Worm (Caenorhabditis elegans) whole organism, L1 larva: ENCODE data around the gene T06D4.2.

Source experiments
- C04F5.9 ChIP-seq: sonication (generic microtip); optimal IDR thresholded peaks from 2 replicates; lab custom pipeline; 2016; ENCODE audit warnings: missing genetic modification characterization, missing compliant biosample characterization
- ama-1 ChIP-seq: fragments of 150-350 bp; optimal IDR thresholded peaks from 2 replicates; lab custom pipeline; 2014
- ceh-82 ChIP-seq, 3 experiments: fragments of 150-350 bp in 1 of 3; sonication (generic microtip) in 2 of 3; optimal IDR thresholded peaks; 2 replicates each; lab custom pipeline; 2014 to 2017; ENCODE audit warnings: missing biosample characterization in 3 of 3, missing genetic modification characterization in 3 of 3
- ceh-88 ChIP-seq: fragments of 200-800 bp; sonication (Bioruptor generic); IDR thresholded peaks from 2 replicates; pipeline ENCODE4 v1.3.6; 2022; ENCODE audit warnings: missing genetic modification characterization, missing compliant biosample characterization
- dpl-1 ChIP-seq, 3 experiments: fragments of 150-350 bp in 2 of 3; sonication (generic microtip) in 1 of 3; optimal IDR thresholded peaks; 2 replicates each; lab custom pipeline; 2014 to 2017; ENCODE audit warnings: missing biosample characterization in 3 of 3, missing genetic modification characterization in 3 of 3, missing genetic modification reagents in 3 of 3
- dsc-1 ChIP-seq: sonication (generic microtip); optimal IDR thresholded peaks from 2 replicates; lab custom pipeline; 2016; ENCODE audit warnings: mild to moderate bottlenecking, missing genetic modification characterization, missing compliant biosample characterization
- egl-13 ChIP-seq: sonication (generic microtip); optimal IDR thresholded peaks from 2 replicates; lab custom pipeline; 2016; ENCODE audit warnings: missing genotype, missing genetic modification reagents, missing genetic modification characterization, missing compliant biosample characterization
- elt-3 ChIP-seq, 6 experiments: fragments of 150-350 bp in 1 of 6; sonication (generic microtip); optimal IDR thresholded peaks; 2 replicates each; lab custom pipeline; 2017 to 2018; ENCODE audit warnings: missing biosample characterization in 6 of 6, missing genetic modification characterization in 6 of 6, inconsistent platforms in 1 of 6
- ets-5 ChIP-seq: fragments of 200-800 bp; sonication (Bioruptor generic); IDR thresholded peaks from 2 replicates; pipeline ENCODE4 v1.3.6; 2022; ENCODE audit warnings: missing genetic modification characterization, missing compliant biosample characterization
- fkh-10 ChIP-seq: sonication (generic microtip); optimal IDR thresholded peaks from 2 replicates; lab custom pipeline; 2017; ENCODE audit warnings: missing biosample characterization, missing genetic modification reagents, missing genetic modification characterization
- fkh-4 ChIP-seq: sonication (generic microtip); optimal IDR thresholded peaks from 2 replicates; lab custom pipeline; 2016; ENCODE audit warnings: missing compliant biosample characterization, missing genetic modification characterization, borderline replicate concordance
- fkh-8 ChIP-seq: sonication (generic microtip); optimal IDR thresholded peaks from 2 replicates; lab custom pipeline; 2016; ENCODE audit warnings: mild to moderate bottlenecking, missing genetic modification characterization, missing compliant biosample characterization
- hlh-4 ChIP-seq: sonication (generic microtip); optimal IDR thresholded peaks from 2 replicates; lab custom pipeline; 2016; ENCODE audit warnings: mild to moderate bottlenecking, missing genetic modification characterization, missing compliant biosample characterization
- hpl-2 ChIP-seq: fragments of 150-350 bp; optimal IDR thresholded peaks from 2 replicates; lab custom pipeline; 2014; ENCODE audit warnings: missing biosample characterization, missing genetic modification reagents, missing genetic modification characterization
- isw-1 ChIP-seq: fragments of 200-800 bp; sonication (Bioruptor generic); IDR thresholded peaks from 2 replicates; pipeline ENCODE4 v1.3.6; 2022; ENCODE audit warnings: missing genetic modification characterization, missing compliant biosample characterization
- lin-13 ChIP-seq: fragments of 150-350 bp; optimal IDR thresholded peaks from 2 replicates; lab custom pipeline; 2014; ENCODE audit warnings: missing biosample characterization, missing genetic modification reagents, missing genetic modification characterization
- lin-14 ChIP-seq: fragments of 200-800 bp; sonication (Bioruptor generic); optimal IDR thresholded peaks from 2 replicates; lab custom pipeline; 2018; ENCODE audit warnings: mild to moderate bottlenecking, missing genetic modification characterization, moderate library complexity, missing compliant biosample characterization
- lin-15B ChIP-seq: fragments of 150-350 bp; sonication (generic microtip); optimal IDR thresholded peaks from 3 replicates; lab custom pipeline; 2014; ENCODE audit warnings: missing biosample characterization, missing genetic modification characterization
- lin-35 ChIP-seq, 2 experiments: fragments of 150-350 bp; optimal IDR thresholded peaks; 2 replicates each; lab custom pipeline; 2014; ENCODE audit warnings: missing biosample characterization in 2 of 2, missing genetic modification characterization in 2 of 2, missing genetic modification reagents in 2 of 2
- lin-39 ChIP-seq: fragments of 150-350 bp; optimal IDR thresholded peaks from 2 replicates; lab custom pipeline; 2014; ENCODE audit warnings: missing biosample characterization, missing genetic modification reagents, missing genetic modification characterization
- mab-9 ChIP-seq: fragments of 200-800 bp; sonication (Bioruptor generic); IDR thresholded peaks from 2 replicates; pipeline ENCODE4 v1.3.6; 2022; ENCODE audit warnings: missing genetic modification reagents, missing genetic modification characterization, missing compliant biosample characterization
- mdl-1 ChIP-seq, 2 experiments: fragments of 150-350 bp; optimal IDR thresholded peaks; 2 replicates each; lab custom pipeline; 2014 to 2017; ENCODE audit warnings: missing biosample characterization in 2 of 2, missing genetic modification characterization in 2 of 2, inconsistent platforms in 1 of 2
- mef-2 ChIP-seq: fragments of 150-350 bp; optimal IDR thresholded peaks from 2 replicates; lab custom pipeline; 2014; ENCODE audit warnings: missing biosample characterization, missing genetic modification characterization
- mep-1 ChIP-seq: fragments of 150-350 bp; optimal IDR thresholded peaks from 2 replicates; lab custom pipeline; 2014; ENCODE audit warnings: missing biosample characterization, missing genetic modification characterization
- nhr-12 ChIP-seq: sonication (generic microtip); optimal IDR thresholded peaks from 2 replicates; lab custom pipeline; 2017; ENCODE audit warnings: missing biosample characterization, missing genetic modification characterization
- nhr-20 ChIP-seq: sonication (generic microtip); optimal IDR thresholded peaks from 2 replicates; lab custom pipeline; 2016; ENCODE audit warnings: mild to moderate bottlenecking, missing genetic modification characterization, missing compliant biosample characterization
- nhr-237 ChIP-seq: fragments of 150-350 bp; optimal IDR thresholded peaks from 2 replicates; lab custom pipeline; 2014; ENCODE audit warnings: missing biosample characterization, missing genetic modification characterization
- nhr-28 ChIP-seq: fragments of 150-350 bp; optimal IDR thresholded peaks from 2 replicates; lab custom pipeline; 2014; ENCODE audit warnings: missing biosample characterization, missing genetic modification characterization
- nhr-47 ChIP-seq: sonication (generic microtip); optimal IDR thresholded peaks from 2 replicates; lab custom pipeline; 2016; ENCODE audit warnings: mild to moderate bottlenecking, missing genetic modification characterization, moderate library complexity, missing compliant biosample characterization
- nhr-71 ChIP-seq: sonication (generic microtip); optimal IDR thresholded peaks from 2 replicates; lab custom pipeline; 2016; ENCODE audit warnings: mild to moderate bottlenecking, missing genetic modification characterization, moderate library complexity, missing compliant biosample characterization
- nhr-77 ChIP-seq: fragments of 150-350 bp; optimal IDR thresholded peaks from 2 replicates; lab custom pipeline; 2014; ENCODE audit warnings: missing biosample characterization, missing genetic modification characterization
- pag-3 ChIP-seq: sonication (generic microtip); optimal IDR thresholded peaks from 2 replicates; lab custom pipeline; 2017; ENCODE audit warnings: missing genetic modification characterization, mild to moderate bottlenecking, missing compliant biosample characterization, antibody characterized with exemption, borderline replicate concordance; ENCODE audit not compliant: insufficient read depth
- pax-3 ChIP-seq: fragments of 200-800 bp; sonication (Bioruptor generic); optimal IDR thresholded peaks from 2 replicates; lab custom pipeline; 2018; ENCODE audit warnings: mild to moderate bottlenecking, missing genetic modification characterization, moderate library complexity, missing compliant biosample characterization
- pqm-1 ChIP-seq: sonication (generic microtip); optimal IDR thresholded peaks from 3 replicates; lab custom pipeline; 2017; ENCODE audit warnings: missing biosample characterization, missing genetic modification characterization
- skn-1 ChIP-seq: fragments of 150-350 bp; optimal IDR thresholded peaks from 2 replicates; lab custom pipeline; 2014; ENCODE audit warnings: missing biosample characterization, missing genetic modification characterization
- snpc-4 ChIP-seq: fragments of 150-350 bp; optimal IDR thresholded peaks from 2 replicates; lab custom pipeline; 2014; ENCODE audit warnings: missing biosample characterization, missing genetic modification characterization
- snu-23 ChIP-seq: sonication (generic microtip); optimal IDR thresholded peaks from 2 replicates; lab custom pipeline; 2016; ENCODE audit warnings: missing genetic modification characterization, missing compliant biosample characterization
- sptf-1 ChIP-seq: fragments of 150-350 bp; optimal IDR thresholded peaks from 2 replicates; lab custom pipeline; 2014; ENCODE audit warnings: missing biosample characterization, missing genetic modification characterization
- sup-37 ChIP-seq: fragments of 200-800 bp; sonication (Bioruptor generic); optimal IDR thresholded peaks from 2 replicates; lab custom pipeline; 2018; ENCODE audit warnings: mild to moderate bottlenecking, missing genetic modification characterization, missing compliant biosample characterization
- swsn-7 ChIP-seq: sonication (generic microtip); optimal IDR thresholded peaks from 2 replicates; lab custom pipeline; 2016; ENCODE audit warnings: missing genetic modification characterization, missing compliant biosample characterization
- tlp-1 ChIP-seq: fragments of 150-350 bp; optimal IDR thresholded peaks from 2 replicates; lab custom pipeline; 2014; ENCODE audit warnings: missing biosample characterization, missing genetic modification characterization
- unc-130 ChIP-seq: fragments of 150-350 bp; optimal IDR thresholded peaks from 2 replicates; lab custom pipeline; 2017; ENCODE audit warnings: missing biosample characterization, missing genetic modification characterization, inconsistent platforms
- unc-86 ChIP-seq: sonication (generic microtip); optimal IDR thresholded peaks from 2 replicates; lab custom pipeline; 2016; ENCODE audit warnings: missing genetic modification characterization, missing compliant biosample characterization
- zip-4 ChIP-seq: fragments of 200-800 bp; sonication (Bioruptor generic); optimal IDR thresholded peaks from 2 replicates; lab custom pipeline; 2018; ENCODE audit warnings: mild to moderate bottlenecking, missing genetic modification characterization, moderate library complexity, missing compliant biosample characterization
- ztf-11 ChIP-seq, 2 experiments: sonication (generic microtip); optimal IDR thresholded peaks; 2 replicates each; lab custom pipeline; 2016 to 2017; ENCODE audit warnings: missing genetic modification characterization in 2 of 2, missing biosample characterization in 1 of 2, missing compliant biosample characterization in 1 of 2

T06D4.2 gene

ce11 chrII:3385736-3386135 is at the start of gene T06D4.2:
TSS of gene T06D4.2 (minus strand) at chrII:3385905.
- TF ChIP-seq sup-37 (GFP tag; lab: Kevin White, UChicago) (no peak), nhr-20 (tag; lab: Kevin White, UChicago) (no peak), ceh-88 (no peak), lin-39 (tag; lab: Kevin White, UChicago) (no peak)

ce11 chrII:3434893-3435503 is 49.3 kb upstream of the T06D4.2 start:
- no peak for TF ChIP-seq nhr-71 (tag; lab: Kevin White, UChicago)
- TF ChIP-seq hlh-4 (tag; lab: Kevin White, UChicago), result no peak
- no peak for TF ChIP-seq swsn-7 (tag; lab: Kevin White, UChicago)
- TF ChIP-seq pax-3 (tag; lab: Kevin White, UChicago), result no peak
- TF ChIP-seq dsc-1 (tag; lab: Kevin White, UChicago), result no peak
- peak; percentile 37 for TF ChIP-seq lin-14
- TF ChIP-seq elt-3 (tag; optimal IDR thresholded peaks at IDR 0.05; lab: Kevin White, UChicago), result no peak
- TF ChIP-seq fkh-10, result no peak
- TF ChIP-seq snpc-4, result peak; percentile 75
- no peak for TF ChIP-seq hpl-2 (GFP tag; lab: Kevin White, UChicago)

- no peak for TF ChIP-seq ets-5 (GFP tag; lab: Robert Waterston, UW)
- no peak for TF ChIP-seq zip-4 (GFP tag; lab: Kevin White, UChicago)
- TF ChIP-seq lin-39 (tag; lab: Kevin White, UChicago), result no peak
- TF ChIP-seq elt-3 (tag; optimal IDR thresholded peaks at IDR 0.05; lab: Kevin White, UChicago), result no peak
Observed at ce11 chrII:3429400-3429799, 43.7 kb upstream of the T06D4.2 start, which contains the start of gene C16C8.18. TSS of gene C16C8.18 (plus strand) at chrII:3429700.

- peak in 1 of 2 experiments; percentile 9 for TF ChIP-seq lin-35 (GFP tag; optimal IDR thresholded peaks at IDR 0.05; lab: Kevin White, UChicago)
- peak in 1 of 3 experiments; percentile 26 for TF ChIP-seq dpl-1 (GFP tag; optimal IDR thresholded peaks at IDR 0.05; lab: Kevin White, UChicago)
- TF ChIP-seq lin-14, result peak; percentile 88
- no peak for TF ChIP-seq sptf-1
- no peak for TF ChIP-seq ceh-88
- TF ChIP-seq nhr-28 (tag; lab: Kevin White, UChicago), result no peak
- TF ChIP-seq pag-3 (tag; lab: Kevin White, UChicago), result no peak
- TF ChIP-seq unc-130 (tag; lab: Kevin White, UChicago), result no peak
- TF ChIP-seq nhr-237 (tag; lab: Kevin White, UChicago), result no peak
- peak; percentile 25 for TF ChIP-seq swsn-7 (tag; lab: Kevin White, UChicago)
- no peak for TF ChIP-seq nhr-12
- TF ChIP-seq lin-15B (tag; lab: Kevin White, UChicago), result no peak
- TF ChIP-seq mef-2 (tag; lab: Kevin White, UChicago), result no peak
- TF ChIP-seq mdl-1 (tag; optimal IDR thresholded peaks at IDR 0.05; lab: Kevin White, UChicago), result no peak
- TF ChIP-seq ztf-11 (tag; optimal IDR thresholded peaks at IDR 0.05; lab: Kevin White, UChicago), result no peak
- no peak for TF ChIP-seq fkh-4 (tag; lab: Kevin White, UChicago)
- TF ChIP-seq pqm-1, result no peak
- TF ChIP-seq fkh-8 (tag; lab: Kevin White, UChicago), result peak; percentile 62
- TF ChIP-seq skn-1, result no peak
- peak; percentile 17 for TF ChIP-seq mep-1 (tag; lab: Kevin White, UChicago)
- no peak for TF ChIP-seq mab-9 (GFP tag; lab: Robert Waterston, UW)
- peak in 1 of 3 experiments; percentile 46 for TF ChIP-seq ceh-82 (tag; optimal IDR thresholded peaks at IDR 0.05; lab: Kevin White, UChicago)
- TF ChIP-seq dsc-1 (tag; lab: Kevin White, UChicago), result no peak
- no peak for TF ChIP-seq C04F5.9 (tag; lab: Kevin White, UChicago)
- no peak for TF ChIP-seq tlp-1 (tag; lab: Kevin White, UChicago)
- TF ChIP-seq nhr-47 (tag; lab: Kevin White, UChicago), result peak; percentile 48
- TF ChIP-seq egl-13 (tag; lab: Kevin White, UChicago), result no peak
- no peak for TF ChIP-seq snu-23 (GFP tag; lab: Kevin White, UChicago)
- TF ChIP-seq nhr-77 (tag; lab: Kevin White, UChicago), result no peak
- no peak for TF ChIP-seq lin-13 (GFP tag; lab: Kevin White, UChicago)
- TF ChIP-seq ama-1 (lab: Kevin White, UChicago), result no peak
- peak; percentile 32 for TF ChIP-seq unc-86 (tag; lab: Kevin White, UChicago)
- TF ChIP-seq nhr-71 (tag; lab: Kevin White, UChicago), result peak; percentile 16
- TF ChIP-seq isw-1, result peak; percentile 47
Observed at ce11 chrII:3428158-3428704, 42.5 kb upstream of the T06D4.2 start.
